Fruit fly (Drosophila melanogaster) whole organism, pupa: ENCODE results near the gene qtc.
A peak's percentile ranks its signal among the peaks of the same experiment; 100 is the strongest.

ENCODE experiments used
- CG10348 ChIP-seq: fragments of 200-800 bp; sonication (Bioruptor generic); IDR thresholded peaks from 2 replicates; pipeline ENCODE4 v1.3.6; 2022; ENCODE audit warnings: missing biosample characterization, missing genetic modification characterization
- CG12605 ChIP-seq: fragments of 200-800 bp; sonication (Bioruptor generic); IDR thresholded peaks from 2 replicates; pipeline ENCODE4 v1.3.6; 2022; ENCODE audit warnings: missing biosample characterization, missing genetic modification characterization
- CG13204 ChIP-seq: fragments of 200-800 bp; sonication (Bioruptor generic); optimal IDR thresholded peaks from 2 replicates; lab custom pipeline; 2018; ENCODE audit warnings: missing biosample characterization, mild to moderate bottlenecking, missing genetic modification characterization, moderate library complexity
- CG14655 ChIP-seq: fragments of 200-800 bp; sonication (Bioruptor generic); optimal IDR thresholded peaks from 3 replicates; lab custom pipeline; 2017; ENCODE audit warnings: mild to moderate bottlenecking, missing biosample characterization, missing genetic modification reagents, missing genetic modification characterization
- CG15710 ChIP-seq: fragments of 200-800 bp; sonication (Bioruptor generic); optimal IDR thresholded peaks from 2 replicates; lab custom pipeline; 2018; ENCODE audit warnings: missing biosample characterization, mild to moderate bottlenecking, missing genetic modification characterization, moderate library complexity
- CG17806 ChIP-seq: fragments of 200-800 bp; sonication (Bioruptor generic); optimal IDR thresholded peaks from 2 replicates; lab custom pipeline; 2018; ENCODE audit warnings: missing biosample characterization, mild to moderate bottlenecking, missing genetic modification characterization, moderate library complexity
- CG32121 ChIP-seq: fragments of 200-800 bp; sonication (Bioruptor generic); IDR thresholded peaks from 2 replicates; pipeline ENCODE4 v1.3.6; 2022; ENCODE audit warnings: missing biosample characterization, missing genetic modification characterization
- CG34367 ChIP-seq: fragments of 200-800 bp; sonication (Bioruptor generic); optimal IDR thresholded peaks from 2 replicates; lab custom pipeline; 2018; ENCODE audit warnings: missing biosample characterization, mild to moderate bottlenecking, missing genetic modification characterization
- CG4496 ChIP-seq: fragments of 200-800 bp; sonication (Bioruptor generic); IDR thresholded peaks from 3 replicates; pipeline ENCODE4 v1.3.6; 2022; ENCODE audit warnings: missing biosample characterization, missing genetic modification characterization
- CG8159 ChIP-seq: fragments of 200-800 bp; sonication (Bioruptor generic); optimal IDR thresholded peaks from 3 replicates; lab custom pipeline; 2018; ENCODE audit warnings: missing biosample characterization, mild to moderate bottlenecking, missing genetic modification characterization, moderate library complexity
- CG8301 ChIP-seq: fragments of 200-800 bp; sonication (Bioruptor generic); optimal IDR thresholded peaks from 2 replicates; lab custom pipeline; 2018; ENCODE audit warnings: missing biosample characterization, mild to moderate bottlenecking, missing genetic modification characterization
- CG9948 ChIP-seq: fragments of 200-800 bp; sonication (Bioruptor generic); optimal IDR thresholded peaks from 2 replicates; lab custom pipeline; 2018; ENCODE audit warnings: missing biosample characterization, mild to moderate bottlenecking, missing genetic modification characterization, moderate library complexity
- D1 ChIP-seq: fragments of 200-800 bp; sonication (Bioruptor generic); optimal IDR thresholded peaks from 2 replicates; lab custom pipeline; 2018; ENCODE audit warnings: missing biosample characterization, mild to moderate bottlenecking, missing genetic modification characterization, moderate library complexity
- EcR ChIP-seq: fragments of 200-800 bp; sonication (Bioruptor generic); optimal IDR thresholded peaks from 3 replicates; lab custom pipeline; 2019; ENCODE audit warnings: missing biosample characterization, missing genetic modification characterization, mild to moderate bottlenecking, moderate library complexity, missing genetic modification reagents
- Ets98B ChIP-seq: fragments of 200-800 bp; sonication (Bioruptor generic); IDR thresholded peaks from 2 replicates; pipeline ENCODE4 v1.3.6; 2022; ENCODE audit warnings: missing biosample characterization, missing genetic modification characterization
- Pif1A ChIP-seq: fragments of 200-800 bp; sonication (Bioruptor generic); optimal IDR thresholded peaks from 3 replicates; lab custom pipeline; 2016; ENCODE audit warnings: missing biosample characterization, missing genetic modification characterization
- Pif1B ChIP-seq: fragments of 200-800 bp; sonication (Bioruptor generic); optimal IDR thresholded peaks from 3 replicates; lab custom pipeline; 2016; ENCODE audit warnings: missing biosample characterization, missing genetic modification characterization
- Snoo ChIP-seq: fragments of 200-800 bp; sonication (Bioruptor generic); optimal IDR thresholded peaks from 3 replicates; lab custom pipeline; 2017; ENCODE audit warnings: missing biosample characterization, mild to moderate bottlenecking, missing genetic modification characterization, inconsistent platforms
- fd96Ca ChIP-seq: fragments of 200-800 bp; sonication (Bioruptor generic); IDR thresholded peaks from 3 replicates; pipeline ENCODE4 v1.3.6; 2022; ENCODE audit warnings: missing biosample characterization, missing genetic modification characterization
- gl ChIP-seq: fragments of 200-800 bp; sonication (Bioruptor generic); optimal IDR thresholded peaks from 2 replicates; lab custom pipeline; 2018; ENCODE audit warnings: missing biosample characterization, mild to moderate bottlenecking, missing genetic modification characterization
- rn ChIP-seq: fragments of 200-800 bp; sonication (Bioruptor generic); IDR thresholded peaks from 2 replicates; pipeline ENCODE4 v1.3.6; 2022; ENCODE audit warnings: missing biosample characterization, missing genetic modification characterization

The qtc gene

dm6 chr2L:5060952-5061478 is 400 bp downstream of the qtc start:
- TF ChIP-seq CG4496 (GFP tag; lab: Robert Waterston, UW) (0 out of 3 replicates have a peak, but pooled peaks have one; percentile 34), CG9948 (no peak), Ets98B (GFP tag; lab: Robert Waterston, UW) (0 out of 2 replicates have a peak, but pooled peaks have one; percentile 15), Pif1A (GFP tag; lab: Kevin White, UChicago) (no peak)

dm6 chr2L:5062799-5063404 is 2.3 kb downstream of the qtc start:
- TF ChIP-seq rn (GFP tag; lab: Robert Waterston, UW) (no peak), CG32121 (0 out of 2 replicates have a peak, but pooled peaks have one; percentile 9)

- no peak for TF ChIP-seq D1 (tag; lab: Kevin White, UChicago)
- no peak for TF ChIP-seq CG13204 (GFP tag; lab: Kevin White, UChicago)
- no peak for TF ChIP-seq CG17806
- no peak for TF ChIP-seq CG12605 (GFP tag; lab: Robert Waterston, UW)
- no peak for TF ChIP-seq fd96Ca (GFP tag; lab: Robert Waterston, UW)
- no peak for TF ChIP-seq CG34367 (tag; lab: Kevin White, UChicago)
- TF ChIP-seq gl (tag; lab: Kevin White, UChicago) = no peak
- no peak for TF ChIP-seq CG10348
- TF ChIP-seq EcR (GFP tag; lab: Kevin White, UChicago) = no peak
- TF ChIP-seq, all 21 proteins: peak for 0
Observed at dm6 chr2L:5063936-5064335, 3.3 kb downstream of the qtc start.

dm6 chr2L:5070797-5071579 is 10.4 kb downstream of the qtc start, which contains the start of gene RpL37A:
Gene RpL37A, plus strand, starts transcription at chr2L:5070957.
- peak; percentile 91 for TF ChIP-seq CG8159
- TF ChIP-seq CG13204 (GFP tag; lab: Kevin White, UChicago) = no peak
- no peak for TF ChIP-seq rn (GFP tag; lab: Robert Waterston, UW)
- TF ChIP-seq CG15710 (tag; lab: Kevin White, UChicago) = peak; percentile 16
- TF ChIP-seq Snoo (tag; lab: Kevin White, UChicago) = peak; percentile 83
- TF ChIP-seq CG32121 = no peak; the same call in 1 of the 2 replicates
- TF ChIP-seq CG34367 (tag; lab: Kevin White, UChicago) = peak; percentile 59
- peak; percentile 60 for TF ChIP-seq Ets98B (GFP tag; lab: Robert Waterston, UW)
- TF ChIP-seq CG8301 (tag; lab: Kevin White, UChicago) = no peak
- TF ChIP-seq gl (tag; lab: Kevin White, UChicago) = peak; percentile 62
- no peak for TF ChIP-seq CG10348
- peak; percentile 32 for TF ChIP-seq CG17806
- peak; percentile 74 for TF ChIP-seq Pif1A (GFP tag; lab: Kevin White, UChicago)
- no peak for TF ChIP-seq CG14655
- no peak for TF ChIP-seq CG9948
- no peak for TF ChIP-seq EcR (GFP tag; lab: Kevin White, UChicago)
- no peak for TF ChIP-seq Pif1B (GFP tag; lab: Kevin White, UChicago)
- peak; percentile 58 for TF ChIP-seq CG12605 (GFP tag; lab: Robert Waterston, UW)
- TF ChIP-seq D1 (tag; lab: Kevin White, UChicago) = peak; percentile 50
- TF ChIP-seq fd96Ca (GFP tag; lab: Robert Waterston, UW) = no peak; the same call in 2 of the 3 replicates
- TF ChIP-seq CG4496 (GFP tag; lab: Robert Waterston, UW) = peak; percentile 84

- TF ChIP-seq rn (GFP tag; lab: Robert Waterston, UW) = no peak
- TF ChIP-seq EcR (GFP tag; lab: Kevin White, UChicago) = peak; percentile 34
- TF ChIP-seq CG12605 (GFP tag; lab: Robert Waterston, UW) = no peak
Observed at dm6 chr2L:5072357-5072756, 11.7 kb downstream of the qtc start.

dm6 chr2L:5079200-5079599 is 18.6 kb downstream of the qtc start:
- TF ChIP-seq gl (tag; lab: Kevin White, UChicago) = no peak
- TF ChIP-seq CG9948 = no peak
- no peak for TF ChIP-seq CG34367 (tag; lab: Kevin White, UChicago)
- no peak for TF ChIP-seq Pif1A (GFP tag; lab: Kevin White, UChicago)
- no peak for TF ChIP-seq EcR (GFP tag; lab: Kevin White, UChicago)
- TF ChIP-seq rn (GFP tag; lab: Robert Waterston, UW) = no peak
- no peak for TF ChIP-seq CG15710 (tag; lab: Kevin White, UChicago)
- no peak for TF ChIP-seq CG10348
- no peak for TF ChIP-seq CG13204 (GFP tag; lab: Kevin White, UChicago)
- no peak for TF ChIP-seq CG32121
